Fruit fly (Drosophila melanogaster): ENCODE measurements around the gene CG46434.

- TF ChIP-seq psq (optimal IDR thresholded peaks at IDR 0.05) (no peak), Sin3A (optimal IDR thresholded peaks at IDR 0.05) (no peak)
Observed at dm6 chr3L:19494954-19495353, 49.1 kb downstream of the CG46434 start.
